Fruit fly (Drosophila melanogaster): Measurements from ENCODE around the gene CG13972.
A peak's percentile ranks its signal among the peaks of the same experiment; 100 is the strongest.

Gene CG13972

dm6 chr3R:27554964-27555363, 37.9 kb upstream of the CG13972 start (continued):
- peak; percentile 91 for TF ChIP-seq otp (GFP tag; IDR thresholded peaks at IDR 0.05)
- peak; percentile 55 for TF ChIP-seq HLH54F (GFP tag; optimal IDR thresholded peaks at IDR 0.05)
- TF ChIP-seq CG10979 (tag; optimal IDR thresholded peaks at IDR 0.05): peak; percentile 85
- peak; percentile 88 for TF ChIP-seq Oli (tag; optimal IDR thresholded peaks at IDR 0.05)
- peak; percentile 63; the same call in 2 of the 3 replicates for TF ChIP-seq jigr1 (GFP tag; IDR thresholded peaks at IDR 0.05)
- TF ChIP-seq CG10543 (GFP tag; optimal IDR thresholded peaks at IDR 0.05): peak; percentile 41
- no peak for TF ChIP-seq nerfin-2 (GFP tag; IDR thresholded peaks at IDR 0.05; ENCODE audit: partially characterized antibody)
- peak; percentile 83 for TF ChIP-seq CG8924 (tag; optimal IDR thresholded peaks at IDR 0.05)
- no peak for TF ChIP-seq cad (GFP tag; optimal IDR thresholded peaks at IDR 0.05)
- no peak for TF ChIP-seq CG3995 (GFP tag; optimal IDR thresholded peaks at IDR 0.05)
- TF ChIP-seq h (optimal IDR thresholded peaks at IDR 0.05): no peak
- peak; percentile 73 for TF ChIP-seq ase (GFP tag; IDR thresholded peaks at IDR 0.05)
- peak; percentile 43 for TF ChIP-seq Jarid2 (GFP tag; optimal IDR thresholded peaks at IDR 0.05)
- TF ChIP-seq NC2β (GFP tag; optimal IDR thresholded peaks at IDR 0.05): peak; percentile 67
- peak; percentile 79 for TF ChIP-seq Fer3 (tag; optimal IDR thresholded peaks at IDR 0.05)
- peak; percentile 84 for TF ChIP-seq row (GFP tag; IDR thresholded peaks at IDR 0.05)
- no peak for TF ChIP-seq zen2 (GFP tag; IDR thresholded peaks at IDR 0.05; ENCODE audit: partially characterized antibody)
- TF ChIP-seq danr (GFP tag; IDR thresholded peaks at IDR 0.05): 0 out of 2 replicates have a peak, but pooled peaks have one; percentile 53
- peak; percentile 59 for TF ChIP-seq tup (GFP tag; optimal IDR thresholded peaks at IDR 0.05)
- TF ChIP-seq Doc2 (GFP tag; IDR thresholded peaks at IDR 0.05): no peak
- TF ChIP-seq CG16779 (GFP tag; IDR thresholded peaks at IDR 0.05): peak; percentile 16; the same call in 1 of the 2 replicates
- 0 out of 3 replicates have a peak, but pooled peaks have one; percentile 15 for TF ChIP-seq CG11560 (tag; IDR thresholded peaks at IDR 0.05)
- TF ChIP-seq Gsc (GFP tag; IDR thresholded peaks at IDR 0.05): no peak; the same call in 1 of the 2 replicates
- TF ChIP-seq Opbp (GFP tag; IDR thresholded peaks at IDR 0.05; ENCODE audit: partially characterized antibody): no peak
- TF ChIP-seq Max (GFP tag; optimal IDR thresholded peaks at IDR 0.05): peak; percentile 8
- TF ChIP-seq Hr51 (GFP tag; optimal IDR thresholded peaks at IDR 0.05): peak; percentile 57 to 89
- peak; percentile 76 for TF ChIP-seq CG14441 (GFP tag; IDR thresholded peaks at IDR 0.05)
- TF ChIP-seq dpn (GFP tag; optimal IDR thresholded peaks at IDR 0.05): peak; percentile 70 to 84
- TF ChIP-seq CG8290 (GFP tag; optimal IDR thresholded peaks at IDR 0.05): peak; percentile 15
- no peak for TF ChIP-seq CG8290 (tag; optimal IDR thresholded peaks at IDR 0.05)
- no peak for TF ChIP-seq grn (GFP tag; optimal IDR thresholded peaks at IDR 0.05)
- TF ChIP-seq lola (GFP tag; optimal IDR thresholded peaks at IDR 0.05): peak in 1 of 3 experiments; percentile 73
- TF ChIP-seq MESR4 (GFP tag; optimal IDR thresholded peaks at IDR 0.05): peak; percentile 14
- peak; percentile 60 for TF ChIP-seq CG8089 (GFP tag; optimal IDR thresholded peaks at IDR 0.05)
- TF ChIP-seq Bteb2 (GFP tag; optimal IDR thresholded peaks at IDR 0.05): peak; percentile 23
- no peak for TF ChIP-seq tna (GFP tag; IDR thresholded peaks at IDR 0.05; ENCODE audit: partially characterized antibody)
- TF ChIP-seq CG13894 (tag; optimal IDR thresholded peaks at IDR 0.05): no peak
- TF ChIP-seq Oaz (GFP tag; IDR thresholded peaks at IDR 0.05): peak; percentile 40; the same call in 1 of the 2 replicates
- no peak for TF ChIP-seq Deaf1 (tag; optimal IDR thresholded peaks at IDR 0.05)
- peak; percentile 54; the same call in 1 of the 2 replicates for TF ChIP-seq sens-2 (GFP tag; IDR thresholded peaks at IDR 0.05)
- peak; percentile 90 for TF ChIP-seq phol (tag; optimal IDR thresholded peaks at IDR 0.05)
- TF ChIP-seq CG14710 (tag; optimal IDR thresholded peaks at IDR 0.05): peak; percentile 81
- peak; percentile 81 for TF ChIP-seq D19A (tag; optimal IDR thresholded peaks at IDR 0.05)
- TF ChIP-seq Ets65A (GFP tag): peak; percentile 95
- TF ChIP-seq CG4424 (GFP tag; optimal IDR thresholded peaks at IDR 0.05): peak; percentile 87
- TF ChIP-seq onecut (GFP tag; IDR thresholded peaks at IDR 0.05): peak; percentile 77
- TF ChIP-seq CG10431 (GFP tag; optimal IDR thresholded peaks at IDR 0.05): peak; percentile 47
- peak; percentile 68; the same call in 2 of the 3 replicates for TF ChIP-seq CG7357 (GFP tag; IDR thresholded peaks at IDR 0.05)
- peak; percentile 98 for TF ChIP-seq sens (GFP tag)
- peak; percentile 32 for TF ChIP-seq CG4617 (GFP tag; optimal IDR thresholded peaks at IDR 0.05; ENCODE audit: borderline replicate concordance)
- peak; percentile 81 for TF ChIP-seq pnt (GFP tag; optimal IDR thresholded peaks at IDR 0.05)
